Worm (Caenorhabditis elegans) whole organism, L1 larva: ENCODE data around the gene wrt-6.

Experiments
- ama-1 ChIP-seq: fragments of 150-350 bp; optimal IDR thresholded peaks from 2 replicates; lab custom pipeline; 2014
- elt-3 ChIP-seq, 6 experiments: fragments of 150-350 bp in 1 of 6; sonication (generic microtip); optimal IDR thresholded peaks; 2 replicates each; lab custom pipeline; 2017 to 2018; ENCODE audit warnings: missing biosample characterization in 6 of 6, missing genetic modification characterization in 6 of 6, inconsistent platforms in 1 of 6
- hpl-2 ChIP-seq: fragments of 150-350 bp; optimal IDR thresholded peaks from 2 replicates; lab custom pipeline; 2014; ENCODE audit warnings: missing biosample characterization, missing genetic modification reagents, missing genetic modification characterization
- nhr-12 ChIP-seq: sonication (generic microtip); optimal IDR thresholded peaks from 2 replicates; lab custom pipeline; 2017; ENCODE audit warnings: missing biosample characterization, missing genetic modification characterization
- nhr-237 ChIP-seq: fragments of 150-350 bp; optimal IDR thresholded peaks from 2 replicates; lab custom pipeline; 2014; ENCODE audit warnings: missing biosample characterization, missing genetic modification characterization
- pag-3 ChIP-seq: sonication (generic microtip); optimal IDR thresholded peaks from 2 replicates; lab custom pipeline; 2017; ENCODE audit warnings: missing genetic modification characterization, mild to moderate bottlenecking, missing compliant biosample characterization, antibody characterized with exemption, borderline replicate concordance; ENCODE audit not compliant: insufficient read depth
- sptf-1 ChIP-seq: fragments of 150-350 bp; optimal IDR thresholded peaks from 2 replicates; lab custom pipeline; 2014; ENCODE audit warnings: missing biosample characterization, missing genetic modification characterization
- unc-30 ChIP-seq: sonication (generic microtip); optimal IDR thresholded peaks from 2 replicates; lab custom pipeline; 2017; ENCODE audit warnings: missing biosample characterization, missing genetic modification characterization
- unc-62 ChIP-seq: fragments of 150-350 bp; optimal IDR thresholded peaks from 2 replicates; lab custom pipeline; 2014; ENCODE audit warnings: missing biosample characterization, missing genetic modification reagents, missing genetic modification characterization

DNA sequence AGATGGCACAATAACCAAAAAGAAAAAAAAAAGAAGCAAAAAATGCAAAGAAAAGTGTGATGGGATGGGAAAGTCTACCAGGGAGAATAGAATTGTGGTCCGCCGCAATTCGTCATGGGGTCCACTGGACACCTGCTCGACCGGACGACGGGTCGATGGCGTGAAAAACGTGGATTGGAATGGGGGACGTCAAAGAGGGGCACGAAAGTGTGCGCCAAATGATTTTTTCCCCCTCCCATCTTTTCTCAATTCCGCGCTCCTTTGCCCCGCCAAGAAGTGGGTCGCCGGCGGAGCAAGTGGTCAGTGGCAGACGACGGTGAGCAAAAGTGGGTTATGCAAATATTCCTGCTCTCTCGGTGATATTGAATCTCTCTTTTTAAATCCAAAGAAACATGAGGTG is 12.1 kb upstream of the wrt-6 start:
- no peak for TF ChIP-seq unc-62 (GFP tag; lab: Kevin White, UChicago)
- TF ChIP-seq hpl-2 (GFP tag; lab: Kevin White, UChicago), result no peak
- no peak for TF ChIP-seq pag-3
- TF ChIP-seq ama-1 (lab: Kevin White, UChicago), result no peak
- TF ChIP-seq elt-3 (tag; optimal IDR thresholded peaks at IDR 0.05; lab: Kevin White, UChicago), result no peak
- TF ChIP-seq unc-30, result no peak
- TF ChIP-seq nhr-12 (tag; lab: Kevin White, UChicago), result no peak
- TF ChIP-seq sptf-1 (tag; lab: Kevin White, UChicago), result no peak
- TF ChIP-seq nhr-237 (tag; lab: Kevin White, UChicago), result no peak
